Fruit fly (Drosophila melanogaster) whole organism, embryonic: ENCODE measurements around the gene CG33298.

ENCODE experiments used
- Blimp-1 ChIP-seq: fragments of 200-800 bp; sonication (Bioruptor generic); optimal IDR thresholded peaks from 3 replicates; lab custom pipeline; 2018; ENCODE audit warnings: missing biosample characterization, missing genetic modification characterization, mild to moderate bottlenecking, moderate library complexity, missing genetic modification reagents
- Bteb2 ChIP-seq: fragments of 200-800 bp; sonication (Bioruptor generic); optimal IDR thresholded peaks from 2 replicates; lab custom pipeline; 2016; ENCODE audit warnings: missing biosample characterization, missing genetic modification characterization
- CG10565 ChIP-seq: fragments of 200-800 bp; sonication (Bioruptor generic); optimal IDR thresholded peaks from 3 replicates; lab custom pipeline; 2016; ENCODE audit warnings: missing biosample characterization, mild to moderate bottlenecking, missing genetic modification characterization
- CG11085 ChIP-seq: fragments of 200-800 bp; sonication (Bioruptor generic); IDR thresholded peaks from 2 replicates; pipeline ENCODE4 v1.3.6; 2022; ENCODE audit warnings: missing biosample characterization, missing genetic modification characterization
- CG11093 ChIP-seq: fragments of 200-800 bp; sonication (Bioruptor generic); IDR thresholded peaks from 3 replicates; pipeline ENCODE4 v1.3.6; 2022; ENCODE audit warnings: missing biosample characterization, missing genetic modification characterization
- CG12236 ChIP-seq: fragments of 200-800 bp; sonication (Bioruptor generic); optimal IDR thresholded peaks from 2 replicates; lab custom pipeline; 2016; ENCODE audit warnings: missing biosample characterization, missing genetic modification characterization
- CG12299 ChIP-seq: fragments of 200-800 bp; sonication (Bioruptor generic); optimal IDR thresholded peaks from 2 replicates; lab custom pipeline; 2018; ENCODE audit warnings: missing biosample characterization, mild to moderate bottlenecking, missing genetic modification characterization
- CG12942 ChIP-seq: fragments of 200-800 bp; sonication (Bioruptor generic); optimal IDR thresholded peaks from 3 replicates; lab custom pipeline; 2016; ENCODE audit warnings: missing biosample characterization, missing genetic modification characterization
- CG13775 ChIP-seq: fragments of 200-800 bp; sonication (Bioruptor generic); optimal IDR thresholded peaks from 3 replicates; lab custom pipeline; 2017; ENCODE audit warnings: missing biosample characterization, mild to moderate bottlenecking, missing genetic modification characterization
- CG1529 ChIP-seq: fragments of 200-800 bp; sonication (Bioruptor generic); optimal IDR thresholded peaks from 3 replicates; lab custom pipeline; 2018; ENCODE audit warnings: missing biosample characterization, missing genetic modification characterization
- CG17829 ChIP-seq: fragments of 200-800 bp; optimal IDR thresholded peaks from 2 replicates; lab custom pipeline; 2019; ENCODE audit warnings: missing biosample characterization, mild to moderate bottlenecking, missing genetic modification characterization, moderate library complexity
- CG1832 ChIP-seq: fragments of 200-800 bp; sonication (Bioruptor generic); optimal IDR thresholded peaks from 2 replicates; lab custom pipeline; 2017; ENCODE audit warnings: missing biosample characterization, mild to moderate bottlenecking, missing genetic modification characterization, inconsistent platforms
- CG4282 ChIP-seq: fragments of 200-800 bp; sonication (Bioruptor generic); optimal IDR thresholded peaks from 2 replicates; lab custom pipeline; 2016; ENCODE audit warnings: missing biosample characterization, missing genetic modification characterization
- CG4360 ChIP-seq: fragments of 200-800 bp; sonication (Bioruptor generic); IDR thresholded peaks from 2 replicates; pipeline ENCODE4 v1.3.6; 2022; ENCODE audit warnings: missing biosample characterization, missing genetic modification characterization
- CG4820 ChIP-seq: fragments of 200-800 bp; sonication (Bioruptor generic); optimal IDR thresholded peaks from 3 replicates; lab custom pipeline; 2016; ENCODE audit warnings: missing biosample characterization, missing genetic modification characterization
- CG6654 ChIP-seq: fragments of 200-800 bp; sonication (Bioruptor generic); optimal IDR thresholded peaks from 2 replicates; lab custom pipeline; 2017; ENCODE audit warnings: missing biosample characterization, mild to moderate bottlenecking, missing genetic modification characterization
- CG6854 ChIP-seq: fragments of 200-800 bp; sonication (Bioruptor generic); optimal IDR thresholded peaks from 3 replicates; lab custom pipeline; 2017; ENCODE audit warnings: missing biosample characterization, mild to moderate bottlenecking, missing genetic modification characterization
- CG9215 ChIP-seq: fragments of 200-800 bp; sonication (Bioruptor generic); IDR thresholded peaks from 2 replicates; pipeline ENCODE4 v1.3.6; 2022; ENCODE audit warnings: missing biosample characterization, missing genetic modification characterization
- Ets97D ChIP-seq: fragments of 200-800 bp; sonication (Bioruptor generic); optimal IDR thresholded peaks from 3 replicates; lab custom pipeline; 2016; ENCODE audit warnings: missing biosample characterization, missing genetic modification characterization
- GATAe ChIP-seq: fragments of 200-800 bp; sonication (Bioruptor generic); conservative IDR thresholded peaks from 2 replicates; pipeline ENCODE4 v1.3.6; 2022; ENCODE audit warnings: missing biosample characterization, missing genetic modification characterization
- HHEX ChIP-seq: fragments of 200-800 bp; sonication (Bioruptor generic); optimal IDR thresholded peaks from 3 replicates; lab custom pipeline; 2017; ENCODE audit warnings: missing biosample characterization, mild to moderate bottlenecking, missing genetic modification characterization, missing genetic modification reagents
- HLHmδ ChIP-seq: fragments of 200-800 bp; sonication (Bioruptor generic); optimal IDR thresholded peaks from 2 replicates; lab custom pipeline; 2018; ENCODE audit warnings: missing biosample characterization, mild to moderate bottlenecking, missing genetic modification characterization, moderate library complexity
- Hey ChIP-seq: fragments of 200-800 bp; sonication (Bioruptor generic); optimal IDR thresholded peaks from 3 replicates; lab custom pipeline; 2018; ENCODE audit warnings: missing biosample characterization, mild to moderate bottlenecking, missing genetic modification characterization
- HmgZ ChIP-seq: fragments of 200-800 bp; sonication (Bioruptor generic); optimal IDR thresholded peaks from 2 replicates; lab custom pipeline; 2018; ENCODE audit warnings: missing biosample characterization, mild to moderate bottlenecking, missing genetic modification characterization
- Hr51 ChIP-seq, 2 experiments: fragments of 200-800 bp; sonication (Bioruptor generic); optimal IDR thresholded peaks; 2 replicates in 1 of 2; 3 replicates in 1 of 2; lab custom pipeline; 2016 to 2018; ENCODE audit warnings: missing biosample characterization in 2 of 2, missing genetic modification characterization in 2 of 2, mild to moderate bottlenecking in 1 of 2, moderate library complexity in 1 of 2
- Xbp1 ChIP-seq: fragments of 200-800 bp; sonication (Bioruptor generic); optimal IDR thresholded peaks from 3 replicates; lab custom pipeline; 2016; ENCODE audit warnings: missing biosample characterization, mild to moderate bottlenecking, missing genetic modification characterization
- Xrp1 ChIP-seq: fragments of 200-800 bp; sonication (Bioruptor generic); IDR thresholded peaks from 2 replicates; pipeline ENCODE4 v1.3.6; 2022; ENCODE audit warnings: missing biosample characterization, missing genetic modification characterization
- ab ChIP-seq: fragments of 200-800 bp; sonication (Bioruptor generic); optimal IDR thresholded peaks from 2 replicates; lab custom pipeline; 2016; ENCODE audit warnings: missing biosample characterization, missing genetic modification characterization
- abd-A ChIP-seq: fragments of 200-800 bp; sonication (Bioruptor generic); optimal IDR thresholded peaks from 3 replicates; lab custom pipeline; 2019; ENCODE audit warnings: missing biosample characterization, mild to moderate bottlenecking, missing genetic modification characterization, moderate library complexity
- aop ChIP-seq: fragments of 200-800 bp; sonication (Bioruptor generic); IDR thresholded peaks from 2 replicates; pipeline ENCODE4 v1.3.6; 2022; ENCODE audit warnings: missing biosample characterization, missing genetic modification characterization
- ci ChIP-seq: fragments of 200-800 bp; sonication (Bioruptor generic); IDR thresholded peaks from 3 replicates; pipeline ENCODE4 v1.3.6; 2022; ENCODE audit warnings: missing biosample characterization, missing genetic modification characterization
- dati ChIP-seq: fragments of 200-800 bp; sonication (Bioruptor generic); IDR thresholded peaks from 2 replicates; pipeline ENCODE4 v1.3.6; 2022; ENCODE audit warnings: missing biosample characterization, missing genetic modification characterization
- dm ChIP-seq: fragments of 200-800 bp; sonication (Bioruptor generic); optimal IDR thresholded peaks from 3 replicates; lab custom pipeline; 2016; ENCODE audit warnings: missing biosample characterization, missing genetic modification characterization
- dmrt11E ChIP-seq: fragments of 200-800 bp; sonication (Bioruptor generic); optimal IDR thresholded peaks from 3 replicates; lab custom pipeline; 2018; ENCODE audit warnings: missing biosample characterization, mild to moderate bottlenecking, missing genetic modification characterization, moderate library complexity
- dysf ChIP-seq: fragments of 200-800 bp; sonication (Bioruptor generic); IDR thresholded peaks from 3 replicates; pipeline ENCODE4 v1.3.6; 2022; ENCODE audit warnings: missing biosample characterization, missing genetic modification characterization
- esg ChIP-seq: fragments of 200-800 bp; sonication (Bioruptor generic); conservative IDR thresholded peaks from 2 replicates; pipeline ENCODE4 v1.3.6; 2022; ENCODE audit warnings: missing biosample characterization, missing genetic modification characterization
- fd3F ChIP-seq: fragments of 200-800 bp; sonication (Bioruptor generic); optimal IDR thresholded peaks from 2 replicates; lab custom pipeline; 2018; ENCODE audit warnings: missing biosample characterization, mild to moderate bottlenecking, missing genetic modification characterization, moderate library complexity
- ftz-f1 ChIP-seq: fragments of 200-800 bp; sonication (Bioruptor generic); optimal IDR thresholded peaks from 2 replicates; lab custom pipeline; 2016; ENCODE audit warnings: missing biosample characterization, missing genetic modification characterization
- fu2 ChIP-seq: fragments of 200-800 bp; sonication (Bioruptor generic); optimal IDR thresholded peaks from 2 replicates; lab custom pipeline; 2016; ENCODE audit warnings: missing biosample characterization, missing genetic modification characterization
- gce ChIP-seq: fragments of 200-800 bp; sonication (Bioruptor generic); IDR thresholded peaks from 3 replicates; pipeline ENCODE4 v1.3.6; 2022; ENCODE audit warnings: missing biosample characterization, missing genetic modification characterization
- hth ChIP-seq: fragments of >200 bp; optimal IDR thresholded peaks from 2 replicates; lab custom pipeline; 2017; ENCODE audit warnings: inconsistent platforms
- oc ChIP-seq: fragments of 200-800 bp; sonication (Bioruptor generic); optimal IDR thresholded peaks from 2 replicates; lab custom pipeline; 2018; ENCODE audit warnings: missing biosample characterization, mild to moderate bottlenecking, missing genetic modification characterization, moderate library complexity
- otp ChIP-seq: fragments of 200-800 bp; sonication (Bioruptor generic); IDR thresholded peaks from 3 replicates; pipeline ENCODE4, ENCODE4 v1.3.6; 2022; ENCODE audit warnings: missing biosample characterization, missing genetic modification characterization
- p53 ChIP-seq: fragments of 200-800 bp; sonication (Bioruptor generic); optimal IDR thresholded peaks from 2 replicates; lab custom pipeline; 2016; ENCODE audit warnings: missing biosample characterization, missing genetic modification characterization
- run ChIP-seq: fragments of 200-800 bp; sonication (Bioruptor generic); optimal IDR thresholded peaks from 3 replicates; lab custom pipeline; 2018; ENCODE audit warnings: missing biosample characterization, mild to moderate bottlenecking, missing genetic modification characterization
- sens ChIP-seq: fragments of 200-800 bp; sonication (Bioruptor generic); peaks from one replicate; lab custom pipeline; 2016; ENCODE audit warnings: missing biosample characterization, missing genetic modification characterization
- ssp ChIP-seq: fragments of 200-800 bp; sonication (Bioruptor generic); IDR thresholded peaks from 2 replicates; pipeline ENCODE4 v1.3.6; 2022; ENCODE audit warnings: missing biosample characterization, missing genetic modification characterization
- ttk ChIP-seq: fragments of 200-800 bp; sonication (Bioruptor generic); IDR thresholded peaks from 2 replicates; pipeline ENCODE4 v2.1.2; 2022; ENCODE audit warnings: missing biosample characterization, missing genetic modification characterization
- unpg ChIP-seq: fragments of 200-800 bp; sonication (Bioruptor generic); optimal IDR thresholded peaks from 3 replicates; lab custom pipeline; 2018; ENCODE audit warnings: missing biosample characterization, mild to moderate bottlenecking, missing genetic modification characterization, moderate library complexity
- usp ChIP-seq: fragments of >200 bp; optimal IDR thresholded peaks from 2 replicates; lab custom pipeline; 2017; ENCODE audit warnings: missing biosample characterization, missing genetic modification characterization
- zfh2 ChIP-seq: fragments of 200-800 bp; sonication (Bioruptor generic); optimal IDR thresholded peaks from 2 replicates; lab custom pipeline; 2016; ENCODE audit warnings: missing biosample characterization, missing genetic modification characterization

The CG33298 gene

dm6 chr2L:9502786-9503443 lies 7.6 kb downstream of the CG33298 start (continued):
- TF ChIP-seq Bteb2 (GFP tag; lab: Kevin White, UChicago), result peak; percentile 63
- TF ChIP-seq CG6654 (GFP tag; lab: Kevin White, UChicago), result no peak
- peak; percentile 94 for TF ChIP-seq ci (GFP tag; lab: Robert Waterston, UW)
- TF ChIP-seq dati (GFP tag; lab: Robert Waterston, UW), result no peak
- peak; percentile 5 for TF ChIP-seq CG6854 (GFP tag; lab: Kevin White, UChicago)
- 0 out of 2 replicates have a peak, but pooled peaks have one; percentile 39 for TF ChIP-seq CG4360 (GFP tag; lab: Robert Waterston, UW)
- TF ChIP-seq hth, result no peak
- no peak for TF ChIP-seq GATAe (GFP tag; lab: Robert Waterston, UW)
- peak; percentile 32 for TF ChIP-seq HmgZ (tag; lab: Kevin White, UChicago)
- no peak for TF ChIP-seq CG1832 (GFP tag; lab: Kevin White, UChicago)
- peak; percentile 81 for TF ChIP-seq Xbp1 (GFP tag; lab: Kevin White, UChicago)
- peak; percentile 46 for TF ChIP-seq run (tag; lab: Kevin White, UChicago)
- TF ChIP-seq CG9215 (GFP tag; lab: Robert Waterston, UW), result no peak
- TF ChIP-seq CG4282, result no peak
- TF ChIP-seq sens (GFP tag; lab: Kevin White, UChicago), result peak; percentile 94
- TF ChIP-seq ttk (GFP tag; lab: Robert Waterston, UW), result peak; percentile 68
- TF ChIP-seq Xrp1 (GFP tag; lab: Robert Waterston, UW), result peak; percentile 83
- TF ChIP-seq p53 (GFP tag; lab: Kevin White, UChicago), result no peak
- TF ChIP-seq HHEX (GFP tag; lab: Kevin White, UChicago), result peak; percentile 44
- no peak for TF ChIP-seq abd-A (tag; lab: Kevin White, UChicago)
- peak; percentile 89; the same call in 2 of the 3 replicates for TF ChIP-seq dysf
- TF ChIP-seq dm (GFP tag; lab: Kevin White, UChicago), result no peak
- peak; percentile 39; the same call in 1 of the 2 replicates for TF ChIP-seq aop
- no peak for TF ChIP-seq usp (GFP tag; lab: Kevin White, UChicago)
- TF ChIP-seq gce (GFP tag; lab: Robert Waterston, UW), result peak; percentile 72; the same call in 1 of the 3 replicates
- TF ChIP-seq CG11085 (GFP tag; lab: Robert Waterston, UW), result no peak
- TF ChIP-seq CG12299 (tag; lab: Kevin White, UChicago), result no peak
- peak; percentile 66 for TF ChIP-seq fd3F (GFP tag; lab: Kevin White, UChicago)
- TF ChIP-seq Ets97D (GFP tag; lab: Kevin White, UChicago), result no peak
- TF ChIP-seq CG10565, result no peak
- peak; percentile 2 for TF ChIP-seq CG12942 (GFP tag; lab: Kevin White, UChicago)
- TF ChIP-seq Blimp-1, result peak; percentile 68
- TF ChIP-seq Hey (tag; lab: Kevin White, UChicago), result no peak
- TF ChIP-seq zfh2 (GFP tag; lab: Kevin White, UChicago), result peak; percentile 37
- TF ChIP-seq CG12236 (GFP tag; lab: Kevin White, UChicago), result no peak
- TF ChIP-seq ab (GFP tag; lab: Kevin White, UChicago), result no peak
- no peak for TF ChIP-seq fu2 (GFP tag; lab: Kevin White, UChicago)
- TF ChIP-seq CG4820 (GFP tag; lab: Kevin White, UChicago), result peak; percentile 26
- peak; percentile 12 for TF ChIP-seq CG13775
- peak; percentile 80 for TF ChIP-seq unpg (GFP tag; lab: Kevin White, UChicago)
- TF ChIP-seq HLHmδ (GFP tag; lab: Kevin White, UChicago), result no peak
- no peak for TF ChIP-seq dmrt11E (tag; lab: Kevin White, UChicago)
- TF ChIP-seq otp (GFP tag; lab: Robert Waterston, UW), result peak; percentile 63; the same call in 1 of the 3 replicates
- TF ChIP-seq Hr51 (GFP tag; optimal IDR thresholded peaks at IDR 0.05; lab: Kevin White, UChicago), result peak; percentile 24 to 84
- peak; percentile 40 for TF ChIP-seq esg (GFP tag; lab: Robert Waterston, UW)
- peak; percentile 66 for TF ChIP-seq CG1529 (GFP tag; lab: Kevin White, UChicago)
- TF ChIP-seq CG11093, result peak; percentile 72; the same call in 2 of the 3 replicates
- TF ChIP-seq oc (tag; lab: Kevin White, UChicago), result peak; percentile 85
- peak; percentile 86 for TF ChIP-seq ftz-f1
- TF ChIP-seq CG17829 (tag; lab: Kevin White, UChicago), result peak; percentile 32
- no peak for TF ChIP-seq ssp (GFP tag; lab: Robert Waterston, UW)
